Worm (Caenorhabditis elegans) whole organism, L2 larva: Measurements from ENCODE around the gene F46B6.4.

Experiments used
- F13H6.1 ChIP-seq: sonication (generic microtip); optimal IDR thresholded peaks from 2 replicates; lab custom pipeline; 2016; ENCODE audit warnings: missing genetic modification characterization, missing compliant biosample characterization
- ceh-82 ChIP-seq: fragments of 150-350 bp; optimal IDR thresholded peaks from 2 replicates; lab custom pipeline; 2014; ENCODE audit warnings: missing biosample characterization, missing genetic modification characterization
- lin-13 ChIP-seq: fragments of 150-350 bp; optimal IDR thresholded peaks from 2 replicates; lab custom pipeline; 2014; ENCODE audit warnings: missing biosample characterization, missing genetic modification reagents, missing genetic modification characterization
- mab-5 ChIP-seq: fragments of 150-350 bp; optimal IDR thresholded peaks from 2 replicates; lab custom pipeline; 2014; ENCODE audit warnings: missing biosample characterization, missing genetic modification characterization
- mdl-1 ChIP-seq, 2 experiments: fragments of 150-350 bp in 1 of 2; sonication (generic microtip) in 1 of 2; optimal IDR thresholded peaks; 2 replicates each; lab custom pipeline; 2017; ENCODE audit warnings: missing biosample characterization in 2 of 2, missing genetic modification characterization in 2 of 2
- nhr-237 ChIP-seq: fragments of 150-350 bp; optimal IDR thresholded peaks from 2 replicates; lab custom pipeline; 2014; ENCODE audit warnings: missing biosample characterization, missing genetic modification characterization
- nhr-6 ChIP-seq: fragments of 150-350 bp; optimal IDR thresholded peaks from 2 replicates; lab custom pipeline; 2014; ENCODE audit warnings: missing biosample characterization, missing genetic modification characterization
- peb-1 ChIP-seq: fragments of 150-350 bp; optimal IDR thresholded peaks from 2 replicates; lab custom pipeline; 2014; ENCODE audit warnings: missing biosample characterization, missing genetic modification characterization
- skn-1 ChIP-seq: sonication (generic microtip); optimal IDR thresholded peaks from 2 replicates; lab custom pipeline; 2017; ENCODE audit warnings: missing biosample characterization, missing genetic modification characterization
- sma-9 ChIP-seq, 2 experiments: fragments of 150-350 bp in 1 of 2; sonication (generic microtip) in 1 of 2; optimal IDR thresholded peaks; 2 replicates each; lab custom pipeline; 2014 to 2016; ENCODE audit warnings: missing genetic modification characterization in 2 of 2, mild to moderate bottlenecking in 1 of 2, missing biosample characterization in 1 of 2, missing compliant biosample characterization in 1 of 2, missing genetic modification reagents in 1 of 2, moderate library complexity in 1 of 2
- unc-39 ChIP-seq: fragments of 150-350 bp; optimal IDR thresholded peaks from 2 replicates; lab custom pipeline; 2014; ENCODE audit warnings: missing biosample characterization, missing genetic modification characterization
- unc-62 ChIP-seq: fragments of 150-350 bp; optimal IDR thresholded peaks from 2 replicates; lab custom pipeline; 2014; ENCODE audit warnings: missing biosample characterization, missing genetic modification reagents, missing genetic modification characterization

ce11 chrV:9754459-9754858 is 24.9 kb downstream of the F46B6.4 start, which contains the start of gene F58E6.5:
- TF ChIP-seq skn-1 (tag; lab: Kevin White, UChicago) (no peak), F13H6.1 (tag; lab: Kevin White, UChicago) (no peak), lin-13 (GFP tag; lab: Kevin White, UChicago) (no peak), unc-62 (GFP tag; lab: Kevin White, UChicago) (no peak), mdl-1 (tag; optimal IDR thresholded peaks at IDR 0.05; lab: Kevin White, UChicago) (no peak), peb-1 (tag; lab: Kevin White, UChicago) (no peak), mab-5 (tag; lab: Kevin White, UChicago) (no peak), ceh-82 (tag; lab: Kevin White, UChicago) (no peak), nhr-237 (tag; lab: Kevin White, UChicago) (no peak), nhr-6 (no peak), sma-9 (GFP tag; optimal IDR thresholded peaks at IDR 0.05; lab: Kevin White, UChicago) (no peak), sma-9 (tag; optimal IDR thresholded peaks at IDR 0.05; lab: Kevin White, UChicago) (no peak), unc-39 (no peak)
